Worm (Caenorhabditis elegans): ENCODE measurements around the gene srt-6.

The srt-6 gene

ce11 chrV:7374090-7374489 lies 34.5 kb downstream of the srt-6 start, which contains the start of gene srx-56:
Gene srx-56 (plus strand): TSS chrV:7374390.
- no peak for TF ChIP-seq crh-2 (tag; optimal IDR thresholded peaks at IDR 0.05)
- no peak for TF ChIP-seq lin-11 (tag; optimal IDR thresholded peaks at IDR 0.05)
- TF ChIP-seq mdl-1 (tag; optimal IDR thresholded peaks at IDR 0.05), result no peak
- no peak for TF ChIP-seq sem-4 (tag; optimal IDR thresholded peaks at IDR 0.05)
- no peak for TF ChIP-seq ama-1 (optimal IDR thresholded peaks at IDR 0.05)

ce11 chrV:7369578-7369977 lies 39.0 kb downstream of the srt-6 start, which contains the start of gene srj-14:
Gene srj-14 (plus strand): TSS chrV:7369708.
- TF ChIP-seq crh-2 (tag; optimal IDR thresholded peaks at IDR 0.05) (no peak), aly-2 (tag; optimal IDR thresholded peaks at IDR 0.05) (no peak), unc-62 (GFP tag; optimal IDR thresholded peaks at IDR 0.05) (no peak), skn-1 (tag; optimal IDR thresholded peaks at IDR 0.05) (no peak), nhr-6 (tag; optimal IDR thresholded peaks at IDR 0.05) (no peak), peb-1 (tag; optimal IDR thresholded peaks at IDR 0.05) (no peak), nhr-10 (tag; optimal IDR thresholded peaks at IDR 0.05) (no peak), ama-1 (optimal IDR thresholded peaks at IDR 0.05) (no peak), nhr-25 (tag; optimal IDR thresholded peaks at IDR 0.05) (no peak)

- TF ChIP-seq ceh-16 (tag; optimal IDR thresholded peaks at IDR 0.05) (no peak), alr-1 (tag; optimal IDR thresholded peaks at IDR 0.05) (no peak), ceh-82 (tag; optimal IDR thresholded peaks at IDR 0.05) (no peak), ZK546.5 (tag; optimal IDR thresholded peaks at IDR 0.05) (no peak), fos-1 (tag; optimal IDR thresholded peaks at IDR 0.05) (no peak), mbf-1 (tag; optimal IDR thresholded peaks at IDR 0.05) (no peak)
These were observed 43.7 kb downstream of the srt-6 start, which contains the start of gene exc-13 for ce11 chrV:7364951-7365350. Gene exc-13 (plus strand): TSS chrV:7365251.

ce11 chrV:7364059-7364458 lies 44.6 kb downstream of the srt-6 start, which contains the start of gene cyp-35A2:
Gene cyp-35A2 (minus strand): TSS chrV:7364182.
- peak; percentile 27 for TF ChIP-seq gmeb-1 (tag; optimal IDR thresholded peaks at IDR 0.05)
- TF ChIP-seq fos-1 (tag; optimal IDR thresholded peaks at IDR 0.05), result peak; percentile 67
- no peak for TF ChIP-seq skn-1 (tag; optimal IDR thresholded peaks at IDR 0.05)

- TF ChIP-seq nhr-6 (tag; optimal IDR thresholded peaks at IDR 0.05) (no peak), lin-11 (tag; optimal IDR thresholded peaks at IDR 0.05) (no peak), unc-55 (GFP tag; optimal IDR thresholded peaks at IDR 0.05) (no peak), gmeb-1 (tag; optimal IDR thresholded peaks at IDR 0.05) (no peak), nhr-11 (tag; optimal IDR thresholded peaks at IDR 0.05) (no peak), lin-13 (GFP tag; optimal IDR thresholded peaks at IDR 0.05) (no peak), alr-1 (tag; optimal IDR thresholded peaks at IDR 0.05) (no peak), R02D3.7 (tag; optimal IDR thresholded peaks at IDR 0.05) (no peak), unc-39 (tag; optimal IDR thresholded peaks at IDR 0.05) (no peak), nhr-129 (tag; optimal IDR thresholded peaks at IDR 0.05) (no peak), ztf-11 (tag; optimal IDR thresholded peaks at IDR 0.05) (no peak), sma-3 (GFP tag; optimal IDR thresholded peaks at IDR 0.05) (no peak), ceh-16 (tag; optimal IDR thresholded peaks at IDR 0.05) (no peak), dmd-4 (tag; optimal IDR thresholded peaks at IDR 0.05) (no peak), nhr-237 (tag; optimal IDR thresholded peaks at IDR 0.05) (no peak), elt-1 (tag; optimal IDR thresholded peaks at IDR 0.05) (no peak), ztf-1 (GFP tag; conservative IDR thresholded peaks at IDR 0.05) (no peak), nhr-10 (tag; optimal IDR thresholded peaks at IDR 0.05) (no peak)
These were observed 46.9 kb downstream of the srt-6 start, which contains the start of gene cyp-35A1 for ce11 chrV:7361673-7362072. Gene cyp-35A1 (minus strand): TSS chrV:7361773.

Measured in whole organism, L2 larva.